Fruit fly (Drosophila melanogaster) whole organism, embryonic: ENCODE measurements around the gene Reg-2.

Experiments
- BtbVII ChIP-seq: fragments of 200-800 bp; sonication (Bioruptor generic); optimal IDR thresholded peaks from 3 replicates; lab custom pipeline; 2017; ENCODE audit warnings: missing biosample characterization, mild to moderate bottlenecking, missing genetic modification characterization
- CG10147 ChIP-seq: fragments of 200-800 bp; sonication (Bioruptor generic); optimal IDR thresholded peaks from 2 replicates; lab custom pipeline; 2019; ENCODE audit warnings: missing biosample characterization, mild to moderate bottlenecking, missing genetic modification characterization, moderate library complexity
- CG12769 ChIP-seq: fragments of 200-800 bp; sonication (Bioruptor generic); optimal IDR thresholded peaks from 2 replicates; lab custom pipeline; 2019; ENCODE audit warnings: missing biosample characterization, mild to moderate bottlenecking, missing genetic modification characterization, moderate library complexity
- CG14441 ChIP-seq: fragments of 200-800 bp; sonication (Bioruptor generic); IDR thresholded peaks from 2 replicates; pipeline ENCODE4 v1.3.6; 2022; ENCODE audit warnings: missing biosample characterization, missing genetic modification characterization
- CG1602 ChIP-seq: fragments of 200-800 bp; sonication (Bioruptor generic); optimal IDR thresholded peaks from 3 replicates; lab custom pipeline; 2016; ENCODE audit warnings: missing biosample characterization, missing genetic modification characterization
- CG1647 ChIP-seq: fragments of 200-800 bp; sonication (Bioruptor generic); optimal IDR thresholded peaks from 3 replicates; lab custom pipeline; 2016; ENCODE audit warnings: missing biosample characterization, missing genetic modification characterization
- CG16863 ChIP-seq: fragments of 200-800 bp; sonication (Bioruptor generic); optimal IDR thresholded peaks from 3 replicates; lab custom pipeline; 2016; ENCODE audit warnings: missing biosample characterization, missing genetic modification characterization
- CG17359 ChIP-seq: fragments of 200-800 bp; sonication (Bioruptor generic); optimal IDR thresholded peaks from 3 replicates; lab custom pipeline; 2018; ENCODE audit warnings: missing biosample characterization, mild to moderate bottlenecking, missing genetic modification characterization, moderate library complexity
- CG32532 ChIP-seq: fragments of 200-800 bp; sonication (Bioruptor generic); IDR thresholded peaks from 2 replicates; pipeline ENCODE4 v1.3.6; 2022; ENCODE audit warnings: missing biosample characterization, missing genetic modification characterization
- CG32772 ChIP-seq: fragments of 200-800 bp; sonication (Bioruptor generic); IDR thresholded peaks from 2 replicates; pipeline ENCODE4 v1.3.6; 2022; ENCODE audit warnings: missing biosample characterization, missing genetic modification characterization
- CG3847 ChIP-seq: fragments of 200-800 bp; sonication (Bioruptor generic); IDR thresholded peaks from 2 replicates; pipeline ENCODE4 v1.3.6; 2022; ENCODE audit warnings: missing biosample characterization, missing genetic modification characterization
- CG4404 ChIP-seq: fragments of 200-800 bp; sonication (Bioruptor generic); IDR thresholded peaks from 2 replicates; pipeline ENCODE4 v1.3.6; 2022; ENCODE audit warnings: missing biosample characterization, missing genetic modification characterization
- CG6654 ChIP-seq: fragments of 200-800 bp; sonication (Bioruptor generic); optimal IDR thresholded peaks from 2 replicates; lab custom pipeline; 2017; ENCODE audit warnings: missing biosample characterization, mild to moderate bottlenecking, missing genetic modification characterization
- CG7372 ChIP-seq: fragments of 200-800 bp; sonication (Bioruptor generic); IDR thresholded peaks from 2 replicates; pipeline ENCODE4 v1.3.6; 2022; ENCODE audit warnings: missing biosample characterization, missing genetic modification characterization
- CG7786 ChIP-seq: fragments of 200-800 bp; sonication (Bioruptor generic); optimal IDR thresholded peaks from 2 replicates; lab custom pipeline; 2016; ENCODE audit warnings: missing biosample characterization, missing genetic modification characterization
- CG8359 ChIP-seq: fragments of 200-800 bp; sonication (Bioruptor generic); optimal IDR thresholded peaks from 2 replicates; lab custom pipeline; 2017; ENCODE audit warnings: missing biosample characterization, mild to moderate bottlenecking, missing genetic modification characterization, borderline replicate concordance
- CG9727 ChIP-seq: fragments of 200-800 bp; sonication (Bioruptor generic); optimal IDR thresholded peaks from 3 replicates; lab custom pipeline; 2017; ENCODE audit warnings: missing biosample characterization, mild to moderate bottlenecking, missing genetic modification characterization
- CrebB ChIP-seq: fragments of 200-800 bp; sonication (Bioruptor generic); optimal IDR thresholded peaks from 3 replicates; lab custom pipeline; 2018; ENCODE audit warnings: missing biosample characterization, mild to moderate bottlenecking, missing genetic modification characterization
- D19A ChIP-seq: fragments of 200-800 bp; optimal IDR thresholded peaks from 3 replicates; lab custom pipeline; 2019; ENCODE audit warnings: missing biosample characterization, mild to moderate bottlenecking, missing genetic modification characterization, moderate library complexity
- Dad ChIP-seq: fragments of 200-800 bp; sonication (Bioruptor generic); optimal IDR thresholded peaks from 3 replicates; lab custom pipeline; 2016; ENCODE audit warnings: missing biosample characterization, missing genetic modification characterization
- Dbx ChIP-seq: fragments of 200-800 bp; sonication (Bioruptor generic); IDR thresholded peaks from 3 replicates; pipeline ENCODE4 v1.3.6; 2022; ENCODE audit warnings: missing biosample characterization, missing genetic modification characterization
- Doc3 ChIP-seq: fragments of 200-800 bp; sonication (Bioruptor generic); IDR thresholded peaks from 3 replicates; pipeline ENCODE4 v1.3.6; 2022; ENCODE audit warnings: missing biosample characterization, missing genetic modification characterization; ENCODE audit not compliant: partially characterized antibody
- H2.0 ChIP-seq: fragments of 200-800 bp; sonication (Bioruptor generic); IDR thresholded peaks from 2 replicates; pipeline ENCODE4 v1.3.6; 2022; ENCODE audit warnings: missing biosample characterization, missing genetic modification characterization
- Hr78 ChIP-seq, 2 experiments: fragments of 200-800 bp in 1 of 2; fragments of >200 bp in 1 of 2; sonication (Bioruptor generic) in 1 of 2; optimal IDR thresholded peaks; 2 replicates each; lab custom pipeline; 2017 to 2019; ENCODE audit warnings: missing biosample characterization in 2 of 2, missing genetic modification characterization in 2 of 2, mild to moderate bottlenecking in 1 of 2, moderate library complexity in 1 of 2
- MBD-R2 ChIP-seq: fragments of 200-800 bp; sonication (Bioruptor generic); IDR thresholded peaks from 2 replicates; pipeline ENCODE4 v1.3.6; 2022; ENCODE audit warnings: missing biosample characterization, missing genetic modification characterization
- Med ChIP-seq: fragments of 200-800 bp; sonication (Bioruptor generic); peaks from one replicate; lab custom pipeline; 2016; ENCODE audit warnings: missing biosample characterization, missing genetic modification characterization, mild to moderate bottlenecking, inconsistent platforms, moderate library complexity
- NC2β ChIP-seq: fragments of 200-800 bp; sonication (Bioruptor generic); optimal IDR thresholded peaks from 2 replicates; lab custom pipeline; 2016; ENCODE audit warnings: missing biosample characterization, missing genetic modification characterization
- PHDP ChIP-seq: fragments of 200-800 bp; sonication (Bioruptor generic); optimal IDR thresholded peaks from 3 replicates; lab custom pipeline; 2018; ENCODE audit warnings: missing biosample characterization, mild to moderate bottlenecking, missing genetic modification characterization, moderate library complexity
- Six4 ChIP-seq: fragments of 200-800 bp; sonication (Bioruptor generic); optimal IDR thresholded peaks from 2 replicates; lab custom pipeline; 2016; ENCODE audit warnings: missing biosample characterization, missing genetic modification characterization
- TFAM ChIP-seq: fragments of 200-800 bp; sonication (Bioruptor generic); optimal IDR thresholded peaks from 2 replicates; lab custom pipeline; 2017; ENCODE audit warnings: missing biosample characterization, missing genetic modification characterization, inconsistent platforms
- bbx ChIP-seq: fragments of 200-800 bp; sonication (Bioruptor generic); IDR thresholded peaks from 2 replicates; pipeline ENCODE4 v1.3.6; 2022; ENCODE audit warnings: missing biosample characterization, missing genetic modification characterization; ENCODE audit not compliant: partially characterized antibody
- btn ChIP-seq: fragments of 200-800 bp; sonication (Bioruptor generic); optimal IDR thresholded peaks from 2 replicates; lab custom pipeline; 2016; ENCODE audit warnings: missing biosample characterization, missing genetic modification characterization
- cato ChIP-seq: fragments of 200-800 bp; sonication (Bioruptor generic); optimal IDR thresholded peaks from 2 replicates; lab custom pipeline; 2016; ENCODE audit warnings: missing biosample characterization, missing genetic modification characterization, borderline replicate concordance
- chinmo ChIP-seq: fragments of 200-800 bp; sonication (Bioruptor generic); IDR thresholded peaks from 4 replicates; pipeline ENCODE4 v1.3.6; 2022; ENCODE audit warnings: missing biosample characterization, missing genetic modification characterization; ENCODE audit not compliant: partially characterized antibody
- croc ChIP-seq: fragments of 200-800 bp; sonication (Bioruptor generic); conservative IDR thresholded peaks from 3 replicates; pipeline ENCODE4 v1.3.6; 2022; ENCODE audit warnings: missing biosample characterization, missing genetic modification characterization
- esg ChIP-seq: fragments of 200-800 bp; sonication (Bioruptor generic); conservative IDR thresholded peaks from 2 replicates; pipeline ENCODE4 v1.3.6; 2022; ENCODE audit warnings: missing biosample characterization, missing genetic modification characterization
- fru ChIP-seq: fragments of >200 bp; optimal IDR thresholded peaks from 2 replicates; lab custom pipeline; 2017
- hbn ChIP-seq: fragments of 200-800 bp; sonication (Bioruptor generic); IDR thresholded peaks from 2 replicates; pipeline ENCODE4 v1.3.6; 2022; ENCODE audit warnings: missing biosample characterization, missing genetic modification characterization; ENCODE audit not compliant: partially characterized antibody
- ken ChIP-seq: fragments of 200-800 bp; sonication (Bioruptor generic); IDR thresholded peaks from 3 replicates; pipeline ENCODE4 v1.3.6; 2022; ENCODE audit warnings: missing biosample characterization, missing genetic modification characterization
- odd ChIP-seq: fragments of 200-800 bp; sonication (Bioruptor generic); optimal IDR thresholded peaks from 2 replicates; lab custom pipeline; 2017; ENCODE audit warnings: missing biosample characterization, mild to moderate bottlenecking, missing genetic modification characterization
- otp ChIP-seq: fragments of 200-800 bp; sonication (Bioruptor generic); IDR thresholded peaks from 3 replicates; pipeline ENCODE4, ENCODE4 v1.3.6; 2022; ENCODE audit warnings: missing biosample characterization, missing genetic modification characterization
- rib ChIP-seq: fragments of 200-800 bp; sonication (Bioruptor generic); IDR thresholded peaks from 2 replicates; pipeline ENCODE4 v1.3.6; 2022; ENCODE audit warnings: missing biosample characterization, missing genetic modification characterization
- sim ChIP-seq: fragments of 200-800 bp; sonication (Bioruptor generic); IDR thresholded peaks from 2 replicates; pipeline ENCODE4 v1.3.6; 2022; ENCODE audit warnings: missing biosample characterization, missing genetic modification characterization
- so ChIP-seq: fragments of 200-800 bp; sonication (Bioruptor generic); IDR thresholded peaks from 3 replicates; pipeline ENCODE4 v1.3.6; 2022; ENCODE audit warnings: missing biosample characterization, missing genetic modification characterization
- sqz ChIP-seq: fragments of 200-800 bp; sonication (Bioruptor generic); optimal IDR thresholded peaks from 3 replicates; lab custom pipeline; 2018; ENCODE audit warnings: missing biosample characterization, mild to moderate bottlenecking, missing genetic modification characterization
- sug ChIP-seq: fragments of 200-800 bp; optimal IDR thresholded peaks from 2 replicates; lab custom pipeline; 2019; ENCODE audit warnings: missing biosample characterization, mild to moderate bottlenecking, missing genetic modification characterization, moderate library complexity
- tio ChIP-seq: fragments of 200-800 bp; sonication (Bioruptor generic); optimal IDR thresholded peaks from 2 replicates; lab custom pipeline; 2017; ENCODE audit warnings: missing biosample characterization, missing genetic modification characterization, inconsistent platforms
- tna ChIP-seq: fragments of 200-800 bp; sonication (Bioruptor generic); IDR thresholded peaks from 2 replicates; pipeline ENCODE4 v1.3.6; 2022; ENCODE audit warnings: missing biosample characterization, missing genetic modification characterization; ENCODE audit not compliant: partially characterized antibody
- twi ChIP-seq: fragments of 200-800 bp; optimal IDR thresholded peaks from 2 replicates; lab custom pipeline; 2019; ENCODE audit warnings: missing biosample characterization, mild to moderate bottlenecking, missing genetic modification characterization, moderate library complexity
- tx ChIP-seq: fragments of 200-800 bp; sonication (Bioruptor generic); optimal IDR thresholded peaks from 2 replicates; lab custom pipeline; 2016; ENCODE audit warnings: missing biosample characterization, missing genetic modification characterization
- vvl ChIP-seq: fragments of 200-800 bp; sonication (Bioruptor generic); IDR thresholded peaks from 2 replicates; pipeline ENCODE4 v1.3.6; 2022; ENCODE audit warnings: missing biosample characterization, missing genetic modification characterization
- zfh2 ChIP-seq: fragments of 200-800 bp; sonication (Bioruptor generic); optimal IDR thresholded peaks from 2 replicates; lab custom pipeline; 2016; ENCODE audit warnings: missing biosample characterization, missing genetic modification characterization

Gene Reg-2

DNA sequence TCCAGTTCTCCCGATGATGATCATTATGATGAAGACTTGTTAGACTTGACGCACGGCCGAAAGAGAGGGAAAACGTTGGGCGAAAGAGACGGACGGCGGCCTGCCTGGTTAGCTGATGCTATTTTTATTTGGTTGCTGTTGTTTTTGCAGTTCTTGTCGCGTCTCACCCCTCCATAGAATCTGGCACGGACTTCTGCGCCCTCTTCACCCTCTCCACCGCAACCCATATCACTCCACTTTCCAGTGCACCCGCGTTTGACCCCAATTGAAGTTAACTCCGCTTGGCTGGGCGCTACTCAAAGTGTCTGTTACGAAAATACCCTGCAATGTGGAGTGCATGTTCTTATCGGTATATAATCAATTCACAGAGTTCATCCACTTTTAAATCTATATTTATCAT lies 45.3 kb downstream of the Reg-2 start (continued):
- TF ChIP-seq CG1647 (no peak), Six4 (GFP tag; lab: Kevin White, UChicago) (no peak), Hr78 (GFP tag; optimal IDR thresholded peaks at IDR 0.05; lab: Kevin White, UChicago) (peak in 1 of 2 experiments; percentile 50), PHDP (no peak), tio (GFP tag; lab: Kevin White, UChicago) (no peak), CG8359 (no peak), btn (no peak), bbx (GFP tag; lab: Robert Waterston, UW) (no peak), sqz (GFP tag; lab: Kevin White, UChicago) (no peak), chinmo (GFP tag; lab: Robert Waterston, UW) (0 out of 4 replicates have a peak, but pooled peaks have one; percentile 0), Dbx (GFP tag; lab: Robert Waterston, UW) (no peak), CG32772 (GFP tag; lab: Robert Waterston, UW) (no peak), D19A (tag; lab: Kevin White, UChicago) (peak; percentile 3), otp (GFP tag; lab: Robert Waterston, UW) (no peak), MBD-R2 (GFP tag; lab: Robert Waterston, UW) (no peak), CG4404 (no peak), CG14441 (no peak), CG12769 (tag; lab: Kevin White, UChicago) (peak; percentile 42), tna (0 out of 2 replicates have a peak, but pooled peaks have one; percentile 10), rib (no peak), twi (tag; lab: Kevin White, UChicago) (no peak), croc (no peak), CG17359 (tag; lab: Kevin White, UChicago) (no peak), CG10147 (GFP tag; lab: Kevin White, UChicago) (no peak), odd (GFP tag; lab: Kevin White, UChicago) (no peak), sim (GFP tag; lab: Robert Waterston, UW) (no peak), esg (no peak), vvl (GFP tag; lab: Robert Waterston, UW) (no peak), zfh2 (GFP tag; lab: Kevin White, UChicago) (no peak), H2.0 (GFP tag; lab: Robert Waterston, UW) (no peak), Doc3 (GFP tag; lab: Robert Waterston, UW) (no peak), CG7786 (GFP tag; lab: Kevin White, UChicago) (no peak), ken (no peak), hbn (GFP tag; lab: Robert Waterston, UW) (no peak), BtbVII (GFP tag; lab: Kevin White, UChicago) (no peak), tx (GFP tag; lab: Kevin White, UChicago) (no peak), CG3847 (GFP tag; lab: Robert Waterston, UW) (no peak), Med (GFP tag; lab: Kevin White, UChicago) (peak; percentile 39), fru (lab: Kevin White, UChicago) (no peak), CG16863 (GFP tag; lab: Kevin White, UChicago) (no peak), Dad (no peak), TFAM (no peak), CrebB (tag; lab: Kevin White, UChicago) (no peak), CG7372 (GFP tag; lab: Robert Waterston, UW) (no peak), NC2β (GFP tag; lab: Kevin White, UChicago) (no peak), CG1602 (GFP tag; lab: Kevin White, UChicago) (no peak), cato (GFP tag; lab: Kevin White, UChicago) (no peak), CG6654 (GFP tag; lab: Kevin White, UChicago) (no peak), CG9727 (GFP tag; lab: Kevin White, UChicago) (no peak), so (GFP tag; lab: Robert Waterston, UW) (0 out of 3 replicates have a peak, but pooled peaks have one; percentile 20), sug (tag; lab: Kevin White, UChicago) (peak; percentile 20), CG32532 (GFP tag; lab: Robert Waterston, UW) (0 out of 2 replicates have a peak, but pooled peaks have one; percentile 12)
